Fruit fly (Drosophila melanogaster): ENCODE results near the gene Wnt5.

dm6 chrX:18540268-18540667, 35.1 kb upstream of the Wnt5 start:
- TF ChIP-seq Dll (optimal IDR thresholded peaks at IDR 0.05) = no peak
- TF ChIP-seq psq (optimal IDR thresholded peaks at IDR 0.05) = no peak
- TF ChIP-seq pan (optimal IDR thresholded peaks at IDR 0.05) = no peak
- TF ChIP-seq usp (GFP tag; optimal IDR thresholded peaks at IDR 0.05) = no peak
